Fruit fly (Drosophila melanogaster) whole organism, embryonic: ENCODE measurements around the gene DCTN6-p27.

ENCODE experiments used
- Aef1 ChIP-seq: fragments of 200-800 bp; sonication (Bioruptor generic); IDR thresholded peaks from 3 replicates; pipeline ENCODE4 v1.3.6; 2022; ENCODE audit warnings: missing biosample characterization, missing genetic modification characterization
- CG10209 ChIP-seq: fragments of 200-800 bp; sonication (Bioruptor generic); optimal IDR thresholded peaks from 3 replicates; lab custom pipeline; 2017; ENCODE audit warnings: missing biosample characterization, mild to moderate bottlenecking, missing genetic modification characterization, missing genetic modification reagents
- CG10654 ChIP-seq: fragments of 200-800 bp; sonication (Bioruptor generic); optimal IDR thresholded peaks from 2 replicates; lab custom pipeline; 2016; ENCODE audit warnings: missing biosample characterization, missing genetic modification characterization
- CG11695 ChIP-seq: fragments of 200-800 bp; sonication (Bioruptor generic); IDR thresholded peaks from 3 replicates; pipeline ENCODE4 v1.3.6; 2022; ENCODE audit warnings: missing biosample characterization, missing genetic modification characterization
- CG11723 ChIP-seq: fragments of 200-800 bp; sonication (Bioruptor generic); optimal IDR thresholded peaks from 2 replicates; lab custom pipeline; 2017; ENCODE audit warnings: missing biosample characterization, mild to moderate bottlenecking, missing genetic modification characterization
- CG1529 ChIP-seq: fragments of 200-800 bp; sonication (Bioruptor generic); optimal IDR thresholded peaks from 3 replicates; lab custom pipeline; 2018; ENCODE audit warnings: missing biosample characterization, missing genetic modification characterization
- CG16813 ChIP-seq: fragments of 200-800 bp; sonication (Bioruptor generic); IDR thresholded peaks from 3 replicates; pipeline ENCODE4 v1.3.6; 2022; ENCODE audit warnings: missing biosample characterization, missing genetic modification characterization; ENCODE audit not compliant: partially characterized antibody
- CG17186 ChIP-seq: fragments of 200-800 bp; sonication (Bioruptor generic); optimal IDR thresholded peaks from 3 replicates; lab custom pipeline; 2017; ENCODE audit warnings: missing biosample characterization, missing genetic modification reagents, missing genetic modification characterization
- CG18599 ChIP-seq: fragments of 200-800 bp; sonication (Bioruptor generic); optimal IDR thresholded peaks from 3 replicates; lab custom pipeline; 2017; ENCODE audit warnings: missing biosample characterization, missing genetic modification characterization, mild to moderate bottlenecking, moderate library complexity, missing genetic modification reagents
- CG18619 ChIP-seq: fragments of 200-800 bp; sonication (Bioruptor generic); optimal IDR thresholded peaks from 3 replicates; lab custom pipeline; 2017; ENCODE audit warnings: missing biosample characterization, mild to moderate bottlenecking, missing genetic modification characterization
- CG2120 ChIP-seq: fragments of 200-800 bp; sonication (Bioruptor generic); optimal IDR thresholded peaks from 3 replicates; lab custom pipeline; 2016; ENCODE audit warnings: missing biosample characterization, missing genetic modification characterization
- CG31365 ChIP-seq: fragments of 200-800 bp; sonication (Bioruptor generic); optimal IDR thresholded peaks from 2 replicates; lab custom pipeline; 2018; ENCODE audit warnings: missing biosample characterization, mild to moderate bottlenecking, missing genetic modification characterization
- CG33557 ChIP-seq: fragments of 200-800 bp; sonication (Bioruptor generic); optimal IDR thresholded peaks from 2 replicates; lab custom pipeline; 2019; ENCODE audit warnings: missing biosample characterization, mild to moderate bottlenecking, missing genetic modification characterization, moderate library complexity
- CG3847 ChIP-seq: fragments of 200-800 bp; sonication (Bioruptor generic); IDR thresholded peaks from 2 replicates; pipeline ENCODE4 v1.3.6; 2022; ENCODE audit warnings: missing biosample characterization, missing genetic modification characterization
- CG6272 ChIP-seq: fragments of 200-800 bp; sonication (Bioruptor generic); IDR thresholded peaks from 2 replicates; pipeline ENCODE4 v1.3.6; 2022; ENCODE audit warnings: missing biosample characterization, missing genetic modification characterization
- CG6813 ChIP-seq: fragments of 200-800 bp; sonication (Bioruptor generic); optimal IDR thresholded peaks from 2 replicates; lab custom pipeline; 2017; ENCODE audit warnings: missing biosample characterization, missing genetic modification characterization, mild to moderate bottlenecking, moderate library complexity, missing genetic modification reagents
- CG8388 ChIP-seq: fragments of 200-800 bp; sonication (Bioruptor generic); optimal IDR thresholded peaks from 2 replicates; lab custom pipeline; 2019; ENCODE audit warnings: missing biosample characterization, mild to moderate bottlenecking, missing genetic modification characterization, moderate library complexity
- CG9932 ChIP-seq: fragments of 200-800 bp; sonication (Bioruptor generic); IDR thresholded peaks from 2 replicates; pipeline ENCODE4 v1.3.6; 2022; ENCODE audit warnings: missing biosample characterization, missing genetic modification characterization
- Deaf1 ChIP-seq: fragments of 200-800 bp; optimal IDR thresholded peaks from 3 replicates; lab custom pipeline; 2019; ENCODE audit warnings: missing biosample characterization, mild to moderate bottlenecking, missing genetic modification characterization, moderate library complexity
- Dip3 ChIP-seq: fragments of 200-800 bp; sonication (Bioruptor generic); optimal IDR thresholded peaks from 3 replicates; lab custom pipeline; 2016; ENCODE audit warnings: missing biosample characterization, missing genetic modification characterization
- Doc3 ChIP-seq: fragments of 200-800 bp; sonication (Bioruptor generic); IDR thresholded peaks from 3 replicates; pipeline ENCODE4 v1.3.6; 2022; ENCODE audit warnings: missing biosample characterization, missing genetic modification characterization; ENCODE audit not compliant: partially characterized antibody
- E2f1 ChIP-seq: fragments of 200-800 bp; sonication (Bioruptor generic); IDR thresholded peaks from 2 replicates; pipeline ENCODE4 v1.3.6; 2022; ENCODE audit warnings: missing biosample characterization, missing genetic modification characterization
- E2f2 ChIP-seq: fragments of 200-800 bp; sonication (Bioruptor generic); IDR thresholded peaks from 2 replicates; pipeline ENCODE4 v1.3.6; 2022; ENCODE audit warnings: missing biosample characterization, missing genetic modification characterization
- Eip74EF ChIP-seq, 2 experiments: fragments of 200-800 bp in 1 of 2; fragments of >200 bp in 1 of 2; sonication (Bioruptor generic) in 1 of 2; optimal IDR thresholded peaks; 2 replicates each; lab custom pipeline; 2017 to 2019; ENCODE audit warnings: missing biosample characterization in 2 of 2, missing genetic modification characterization in 2 of 2, mild to moderate bottlenecking in 1 of 2, moderate library complexity in 1 of 2
- Jarid2 ChIP-seq: fragments of 200-800 bp; sonication (Bioruptor generic); optimal IDR thresholded peaks from 3 replicates; lab custom pipeline; 2017; ENCODE audit warnings: mild to moderate bottlenecking, missing biosample characterization, missing genetic modification reagents, missing genetic modification characterization
- Max ChIP-seq: fragments of 200-800 bp; sonication (Bioruptor generic); optimal IDR thresholded peaks from 2 replicates; lab custom pipeline; 2016; ENCODE audit warnings: missing biosample characterization, mild to moderate bottlenecking, missing genetic modification characterization
- Med ChIP-seq: fragments of 200-800 bp; sonication (Bioruptor generic); peaks from one replicate; lab custom pipeline; 2016; ENCODE audit warnings: missing biosample characterization, missing genetic modification characterization, mild to moderate bottlenecking, inconsistent platforms, moderate library complexity
- Mes4 ChIP-seq: fragments of 200-800 bp; sonication (Bioruptor generic); optimal IDR thresholded peaks from 2 replicates; lab custom pipeline; 2016; ENCODE audit warnings: missing biosample characterization, missing genetic modification characterization
- NFAT ChIP-seq: fragments of 200-800 bp; sonication (Bioruptor generic); IDR thresholded peaks from 2 replicates; pipeline ENCODE4 v1.3.6; 2022; ENCODE audit warnings: missing biosample characterization, missing genetic modification characterization
- Neu2 ChIP-seq: fragments of 200-800 bp; sonication (Bioruptor generic); optimal IDR thresholded peaks from 3 replicates; lab custom pipeline; 2016; ENCODE audit warnings: missing biosample characterization, missing genetic modification characterization, borderline replicate concordance
- Nf-YA ChIP-seq: fragments of 200-800 bp; sonication (Bioruptor generic); IDR thresholded peaks from 2 replicates; pipeline ENCODE4 v1.3.6; 2022; ENCODE audit warnings: missing biosample characterization, missing genetic modification characterization
- Rfx ChIP-seq: fragments of 200-800 bp; sonication (Bioruptor generic); IDR thresholded peaks from 2 replicates; pipeline ENCODE4 v1.3.6; 2022; ENCODE audit warnings: missing biosample characterization, missing genetic modification characterization
- Six4 ChIP-seq: fragments of 200-800 bp; sonication (Bioruptor generic); optimal IDR thresholded peaks from 2 replicates; lab custom pipeline; 2016; ENCODE audit warnings: missing biosample characterization, missing genetic modification characterization
- Sox100B ChIP-seq: fragments of 200-800 bp; sonication (Bioruptor generic); optimal IDR thresholded peaks from 3 replicates; lab custom pipeline; 2018; ENCODE audit warnings: missing biosample characterization, mild to moderate bottlenecking, missing genetic modification characterization
- Taf1 ChIP-seq: fragments of 200-800 bp; sonication (Bioruptor generic); IDR thresholded peaks from 2 replicates; pipeline ENCODE4 v1.3.6; 2022; ENCODE audit warnings: missing biosample characterization, missing genetic modification characterization
- ato ChIP-seq: fragments of 200-800 bp; sonication (Bioruptor generic); IDR thresholded peaks from 2 replicates; pipeline ENCODE4 v1.3.6; 2022; ENCODE audit warnings: missing biosample characterization, missing genetic modification characterization; ENCODE audit not compliant: partially characterized antibody
- chn ChIP-seq: fragments of 200-800 bp; sonication (Bioruptor generic); optimal IDR thresholded peaks from 2 replicates; lab custom pipeline; 2016; ENCODE audit warnings: missing biosample characterization, missing genetic modification characterization
- eyg ChIP-seq: fragments of 200-800 bp; sonication (Bioruptor generic); optimal IDR thresholded peaks from 3 replicates; lab custom pipeline; 2016; ENCODE audit warnings: missing biosample characterization, missing genetic modification characterization
- fru ChIP-seq: fragments of >200 bp; optimal IDR thresholded peaks from 2 replicates; lab custom pipeline; 2017
- jing ChIP-seq: fragments of 200-800 bp; sonication (Bioruptor generic); optimal IDR thresholded peaks from 2 replicates; lab custom pipeline; 2018; ENCODE audit warnings: missing biosample characterization, mild to moderate bottlenecking, missing genetic modification characterization
- pb ChIP-seq: fragments of 200-800 bp; sonication (Bioruptor generic); optimal IDR thresholded peaks from 3 replicates; lab custom pipeline; 2016; ENCODE audit warnings: missing biosample characterization, missing genetic modification characterization
- pnt ChIP-seq: fragments of 200-800 bp; sonication (Bioruptor generic); optimal IDR thresholded peaks from 3 replicates; lab custom pipeline; 2016; ENCODE audit warnings: missing biosample characterization, missing genetic modification characterization
- pum ChIP-seq: fragments of 200-800 bp; sonication (Bioruptor generic); optimal IDR thresholded peaks from 2 replicates; lab custom pipeline; 2016; ENCODE audit warnings: missing biosample characterization, missing genetic modification characterization
- sens ChIP-seq: fragments of 200-800 bp; sonication (Bioruptor generic); peaks from one replicate; lab custom pipeline; 2016; ENCODE audit warnings: missing biosample characterization, missing genetic modification characterization
- sens-2 ChIP-seq: fragments of 200-800 bp; sonication (Bioruptor generic); IDR thresholded peaks from 2 replicates; pipeline ENCODE4 v1.3.6; 2022; ENCODE audit warnings: missing biosample characterization, missing genetic modification characterization
- sisA ChIP-seq: fragments of 200-800 bp; sonication (Bioruptor generic); IDR thresholded peaks from 2 replicates; pipeline ENCODE4 v1.3.6; 2022; ENCODE audit warnings: missing biosample characterization, missing genetic modification characterization
- tna ChIP-seq: fragments of 200-800 bp; sonication (Bioruptor generic); IDR thresholded peaks from 2 replicates; pipeline ENCODE4 v1.3.6; 2022; ENCODE audit warnings: missing biosample characterization, missing genetic modification characterization; ENCODE audit not compliant: partially characterized antibody
- vfl ChIP-seq: fragments of 200-800 bp; sonication (Bioruptor generic); optimal IDR thresholded peaks from 2 replicates; lab custom pipeline; 2016; ENCODE audit warnings: missing biosample characterization, missing genetic modification characterization
- wor ChIP-seq: fragments of 200-800 bp; sonication (Bioruptor generic); IDR thresholded peaks from 2 replicates; pipeline ENCODE4 v1.3.6; 2022; ENCODE audit warnings: missing biosample characterization, missing genetic modification characterization

DCTN6-p27 gene

dm6 chr2L:19164933-19165813 lies 33.0 kb downstream of the DCTN6-p27 start (continued):
- no peak for TF ChIP-seq Doc3 (GFP tag; lab: Robert Waterston, UW)
- peak; percentile 92 for TF ChIP-seq chn (GFP tag; lab: Kevin White, UChicago)
- peak; percentile 94 for TF ChIP-seq eyg (GFP tag; lab: Kevin White, UChicago)
- peak; percentile 98 for TF ChIP-seq CG6813
- peak; percentile 90 for TF ChIP-seq jing
- TF ChIP-seq CG10654 (GFP tag; lab: Kevin White, UChicago): peak; percentile 97
- peak; percentile 93 for TF ChIP-seq Max
- peak; percentile 98 for TF ChIP-seq CG18599 (GFP tag; lab: Kevin White, UChicago)
- peak; percentile 89 for TF ChIP-seq CG17186 (GFP tag; lab: Kevin White, UChicago)
- TF ChIP-seq Aef1 (GFP tag; lab: Robert Waterston, UW): peak; percentile 96
- TF ChIP-seq CG6272 (GFP tag; lab: Robert Waterston, UW): peak; percentile 96
- TF ChIP-seq Nf-YA (GFP tag; lab: Robert Waterston, UW): peak; percentile 94
- peak; percentile 94 for TF ChIP-seq CG9932 (GFP tag; lab: Robert Waterston, UW)
- peak; percentile 92 for TF ChIP-seq NFAT (GFP tag; lab: Robert Waterston, UW)
- peak; percentile 100 for TF ChIP-seq sens (GFP tag; lab: Kevin White, UChicago)
- peak; percentile 96 for TF ChIP-seq pum (GFP tag; lab: Kevin White, UChicago)
- peak; percentile 94 for TF ChIP-seq Mes4
- TF ChIP-seq Taf1: peak; percentile 93
- TF ChIP-seq pnt (GFP tag; lab: Kevin White, UChicago): peak; percentile 96
- TF ChIP-seq vfl (GFP tag; lab: Kevin White, UChicago): peak; percentile 84
- peak; percentile 83 for TF ChIP-seq E2f2 (GFP tag; lab: Robert Waterston, UW)
- peak; percentile 95 for TF ChIP-seq CG18619 (GFP tag; lab: Kevin White, UChicago)
- TF ChIP-seq wor (GFP tag; lab: Robert Waterston, UW): peak; percentile 96
- TF ChIP-seq fru (lab: Kevin White, UChicago): no peak
- peak; percentile 97 for TF ChIP-seq Rfx (GFP tag; lab: Robert Waterston, UW)
- peak; percentile 97 for TF ChIP-seq Six4 (GFP tag; lab: Kevin White, UChicago)
- TF ChIP-seq ato (GFP tag; lab: Robert Waterston, UW): no peak
- peak; percentile 97 for TF ChIP-seq CG2120 (GFP tag; lab: Kevin White, UChicago)
- peak in 1 of 2 experiments; percentile 97 for TF ChIP-seq Eip74EF (GFP tag; optimal IDR thresholded peaks at IDR 0.05; lab: Kevin White, UChicago)
- peak; percentile 92 for TF ChIP-seq sens-2 (GFP tag; lab: Robert Waterston, UW)
- TF ChIP-seq CG16813 (GFP tag; lab: Robert Waterston, UW): no peak
- TF ChIP-seq Med (GFP tag; lab: Kevin White, UChicago): peak; percentile 99
- TF ChIP-seq CG3847 (GFP tag; lab: Robert Waterston, UW): peak; percentile 94
- TF ChIP-seq CG11695 (GFP tag; lab: Robert Waterston, UW): peak; percentile 98
- peak; percentile 81 for TF ChIP-seq Deaf1 (tag; lab: Kevin White, UChicago)
- TF ChIP-seq Dip3 (GFP tag; lab: Kevin White, UChicago): peak; percentile 91
- TF ChIP-seq pb (GFP tag; lab: Kevin White, UChicago): peak; percentile 91
- TF ChIP-seq tna (GFP tag; lab: Robert Waterston, UW): 0 out of 2 replicates have a peak, but pooled peaks have one; percentile 23
- peak; percentile 87 for TF ChIP-seq CG31365
- TF ChIP-seq CG33557: peak; percentile 90
- peak; percentile 83 for TF ChIP-seq Neu2 (GFP tag; lab: Kevin White, UChicago)
- TF ChIP-seq sisA (GFP tag; lab: Robert Waterston, UW): peak; percentile 96
- peak; percentile 96 for TF ChIP-seq CG10209
- TF ChIP-seq CG8388: peak; percentile 98
- peak; percentile 96 for TF ChIP-seq Sox100B
- TF ChIP-seq CG11723: peak; percentile 91
- TF ChIP-seq CG1529 (GFP tag; lab: Kevin White, UChicago): peak; percentile 95
- TF ChIP-seq E2f1 (GFP tag; lab: Robert Waterston, UW): peak; percentile 98
- TF ChIP-seq Jarid2 (GFP tag; lab: Kevin White, UChicago): peak; percentile 82
